Fruit fly (Drosophila melanogaster) S2 (cell line): ENCODE data around the gene CG33181.

Source experiments
- CG8478 ChIP-seq: fragments of >200 bp; optimal IDR thresholded peaks from 2 replicates; lab custom pipeline; 2018
- CTCF ChIP-seq, 2 experiments: fragments of >200 bp; optimal IDR thresholded peaks; 2 replicates each; lab custom pipeline; 2018

DNA sequence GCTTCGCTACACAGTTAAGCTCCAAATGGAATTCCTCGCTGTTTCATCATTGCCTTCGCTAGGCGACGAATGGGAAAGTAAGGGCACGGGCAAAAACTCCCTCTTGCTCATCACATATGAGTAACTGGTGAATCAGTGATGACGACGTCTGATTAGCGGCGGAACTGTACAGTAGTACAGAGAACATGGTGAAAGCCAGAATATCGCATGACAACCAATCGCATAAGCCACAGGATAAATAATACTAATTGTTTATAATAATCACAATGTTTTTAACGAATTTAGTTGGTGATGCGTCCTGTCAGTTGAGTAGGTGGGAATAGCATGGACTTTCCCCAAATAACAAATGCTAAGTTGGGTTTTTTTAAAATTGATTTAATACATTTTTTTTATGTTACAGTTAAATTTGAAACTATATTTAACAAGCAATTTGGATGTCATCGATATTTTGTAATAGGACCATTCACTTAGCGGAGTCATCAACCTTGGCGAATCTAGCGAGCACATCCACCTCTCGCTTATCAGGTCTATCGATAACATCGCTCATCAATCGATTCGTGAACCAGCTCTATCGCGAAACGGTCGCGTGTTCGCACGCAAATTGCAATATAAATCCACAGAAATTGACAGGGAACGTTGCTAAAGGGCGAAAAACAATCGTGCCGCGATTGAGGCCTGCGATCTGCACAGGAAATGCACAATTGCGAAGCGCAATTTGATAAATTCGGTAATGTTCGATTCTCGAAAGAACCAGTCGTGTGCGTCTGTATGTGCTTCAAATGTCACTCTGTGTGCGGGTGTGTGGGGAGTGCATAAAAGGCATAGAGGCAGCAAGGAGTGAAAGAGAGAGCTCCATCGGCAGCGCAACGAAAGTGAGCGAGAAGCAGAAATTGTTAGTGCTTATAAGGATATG lies 71.2 kb downstream of the CG33181 start, which contains the start of the genes CG12112 and Trf4-1:
- TF ChIP-seq CG8478 (lab: Kevin White, UChicago) (no peak), CTCF (optimal IDR thresholded peaks at IDR 0.05; lab: Kevin White, UChicago) (peak; percentile 44 to 51)
